Fruit fly (Drosophila melanogaster) whole organism, embryonic: ENCODE data around the gene Cyp9f2.

Source experiments
- ATbp ChIP-seq: fragments of 200-800 bp; sonication (Bioruptor generic); optimal IDR thresholded peaks from 2 replicates; lab custom pipeline; 2017; ENCODE audit warnings: missing biosample characterization, mild to moderate bottlenecking, missing genetic modification characterization, missing genetic modification reagents
- Atf6 ChIP-seq: fragments of 200-800 bp; sonication (Bioruptor generic); IDR thresholded peaks from 2 replicates; pipeline ENCODE4 v1.3.6; 2022; ENCODE audit warnings: missing biosample characterization, missing genetic modification characterization
- CG10979 ChIP-seq: fragments of 200-800 bp; sonication (Bioruptor generic); optimal IDR thresholded peaks from 2 replicates; lab custom pipeline; 2018; ENCODE audit warnings: missing biosample characterization, mild to moderate bottlenecking, missing genetic modification characterization, moderate library complexity
- CG12236 ChIP-seq: fragments of 200-800 bp; sonication (Bioruptor generic); optimal IDR thresholded peaks from 2 replicates; lab custom pipeline; 2016; ENCODE audit warnings: missing biosample characterization, missing genetic modification characterization
- CG12659 ChIP-seq: fragments of 200-800 bp; sonication (Bioruptor generic); optimal IDR thresholded peaks from 3 replicates; lab custom pipeline; 2017; ENCODE audit warnings: mild to moderate bottlenecking, missing biosample characterization, missing genetic modification reagents, missing genetic modification characterization
- CG13624 ChIP-seq: fragments of 200-800 bp; sonication (Bioruptor generic); optimal IDR thresholded peaks from 2 replicates; lab custom pipeline; 2016; ENCODE audit warnings: missing biosample characterization, missing genetic modification characterization
- CG14441 ChIP-seq: fragments of 200-800 bp; sonication (Bioruptor generic); IDR thresholded peaks from 2 replicates; pipeline ENCODE4 v1.3.6; 2022; ENCODE audit warnings: missing biosample characterization, missing genetic modification characterization
- CG17385 ChIP-seq: fragments of 200-800 bp; sonication (Bioruptor generic); optimal IDR thresholded peaks from 3 replicates; lab custom pipeline; 2018; ENCODE audit warnings: missing biosample characterization, mild to moderate bottlenecking, missing genetic modification characterization
- CG18262 ChIP-seq: fragments of 200-800 bp; optimal IDR thresholded peaks from 3 replicates; lab custom pipeline; 2019; ENCODE audit warnings: missing biosample characterization, mild to moderate bottlenecking, missing genetic modification characterization, moderate library complexity
- CG2199 ChIP-seq: fragments of 200-800 bp; sonication (Bioruptor generic); IDR thresholded peaks from 3 replicates; pipeline ENCODE4 v1.3.6; 2022; ENCODE audit warnings: missing biosample characterization, missing genetic modification characterization
- CG2712 ChIP-seq: fragments of 200-800 bp; optimal IDR thresholded peaks from 3 replicates; lab custom pipeline; 2019; ENCODE audit warnings: missing biosample characterization, mild to moderate bottlenecking, missing genetic modification characterization, moderate library complexity
- CG30403 ChIP-seq: fragments of 200-800 bp; sonication (Bioruptor generic); optimal IDR thresholded peaks from 3 replicates; lab custom pipeline; 2016; ENCODE audit warnings: missing biosample characterization, missing genetic modification characterization
- CG3281 ChIP-seq: fragments of 200-800 bp; sonication (Bioruptor generic); optimal IDR thresholded peaks from 3 replicates; lab custom pipeline; 2017; ENCODE audit warnings: missing biosample characterization, mild to moderate bottlenecking, missing genetic modification characterization
- CG5245 ChIP-seq: fragments of 200-800 bp; sonication (Bioruptor generic); optimal IDR thresholded peaks from 3 replicates; lab custom pipeline; 2016; ENCODE audit warnings: missing biosample characterization, missing genetic modification characterization
- CG8388 ChIP-seq: fragments of 200-800 bp; sonication (Bioruptor generic); optimal IDR thresholded peaks from 2 replicates; lab custom pipeline; 2019; ENCODE audit warnings: missing biosample characterization, mild to moderate bottlenecking, missing genetic modification characterization, moderate library complexity
- CG8478 ChIP-seq: fragments of >200 bp; optimal IDR thresholded peaks from 2 replicates; lab custom pipeline; 2018
- CG8765 ChIP-seq: fragments of 200-800 bp; sonication (Bioruptor generic); IDR thresholded peaks from 2 replicates; pipeline ENCODE4 v1.3.6; 2022; ENCODE audit warnings: missing biosample characterization, missing genetic modification characterization
- CG9215 ChIP-seq: fragments of 200-800 bp; sonication (Bioruptor generic); IDR thresholded peaks from 2 replicates; pipeline ENCODE4 v1.3.6; 2022; ENCODE audit warnings: missing biosample characterization, missing genetic modification characterization
- Camta ChIP-seq: fragments of 200-800 bp; sonication (Bioruptor generic); optimal IDR thresholded peaks from 2 replicates; lab custom pipeline; 2016; ENCODE audit warnings: missing biosample characterization, missing genetic modification characterization
- E2f2 ChIP-seq: fragments of 200-800 bp; sonication (Bioruptor generic); IDR thresholded peaks from 2 replicates; pipeline ENCODE4 v1.3.6; 2022; ENCODE audit warnings: missing biosample characterization, missing genetic modification characterization
- HHEX ChIP-seq: fragments of 200-800 bp; sonication (Bioruptor generic); optimal IDR thresholded peaks from 3 replicates; lab custom pipeline; 2017; ENCODE audit warnings: missing biosample characterization, mild to moderate bottlenecking, missing genetic modification characterization, missing genetic modification reagents
- HLH3B ChIP-seq: fragments of 200-800 bp; sonication (Bioruptor generic); IDR thresholded peaks from 2 replicates; pipeline ENCODE4 v1.3.6; 2022; ENCODE audit warnings: missing biosample characterization, missing genetic modification characterization
- Hr51 ChIP-seq, 2 experiments: fragments of 200-800 bp; sonication (Bioruptor generic); optimal IDR thresholded peaks; 2 replicates in 1 of 2; 3 replicates in 1 of 2; lab custom pipeline; 2016 to 2018; ENCODE audit warnings: missing biosample characterization in 2 of 2, missing genetic modification characterization in 2 of 2, mild to moderate bottlenecking in 1 of 2, moderate library complexity in 1 of 2
- Hsf ChIP-seq: fragments of 200-800 bp; sonication (Bioruptor generic); optimal IDR thresholded peaks from 3 replicates; lab custom pipeline; 2016; ENCODE audit warnings: missing biosample characterization, missing genetic modification characterization
- Meics ChIP-seq: fragments of 200-800 bp; sonication (Bioruptor generic); optimal IDR thresholded peaks from 2 replicates; lab custom pipeline; 2017; ENCODE audit warnings: missing biosample characterization, mild to moderate bottlenecking, missing genetic modification characterization
- Rfx ChIP-seq: fragments of 200-800 bp; sonication (Bioruptor generic); IDR thresholded peaks from 2 replicates; pipeline ENCODE4 v1.3.6; 2022; ENCODE audit warnings: missing biosample characterization, missing genetic modification characterization
- Sox102F ChIP-seq: fragments of 200-800 bp; sonication (Bioruptor generic); optimal IDR thresholded peaks from 2 replicates; lab custom pipeline; 2018; ENCODE audit warnings: missing biosample characterization, mild to moderate bottlenecking, missing genetic modification characterization, moderate library complexity
- Tbp ChIP-seq: fragments of >200 bp; optimal IDR thresholded peaks from 2 replicates; lab custom pipeline; 2018; ENCODE audit warnings: missing biosample characterization, missing genetic modification characterization
- Trl ChIP-seq, 3 experiments: fragments of >200 bp in 2 of 3; fragments of 200-800 bp in 1 of 3; sonication (Bioruptor generic) in 1 of 3; optimal IDR thresholded peaks; 2 replicates in 1 of 3; 3 replicates in 2 of 3; lab custom pipeline; 2016 to 2017; ENCODE audit warnings: missing biosample characterization in 1 of 3, missing genetic modification characterization in 1 of 3
- Xbp1 ChIP-seq: fragments of 200-800 bp; sonication (Bioruptor generic); optimal IDR thresholded peaks from 3 replicates; lab custom pipeline; 2016; ENCODE audit warnings: missing biosample characterization, mild to moderate bottlenecking, missing genetic modification characterization
- bab2 ChIP-seq: fragments of 200-800 bp; sonication (Bioruptor generic); optimal IDR thresholded peaks from 2 replicates; lab custom pipeline; 2016; ENCODE audit warnings: missing biosample characterization, missing genetic modification characterization
- cato ChIP-seq: fragments of 200-800 bp; sonication (Bioruptor generic); optimal IDR thresholded peaks from 2 replicates; lab custom pipeline; 2016; ENCODE audit warnings: missing biosample characterization, missing genetic modification characterization, borderline replicate concordance
- dimm ChIP-seq: fragments of 200-800 bp; sonication (Bioruptor generic); IDR thresholded peaks from 2 replicates; pipeline ENCODE4 v1.3.6; 2022; ENCODE audit warnings: missing biosample characterization, missing genetic modification characterization
- dpn ChIP-seq, 2 experiments: fragments of 200-800 bp; sonication (Bioruptor generic); optimal IDR thresholded peaks; 3 replicates each; lab custom pipeline; 2016; ENCODE audit warnings: missing biosample characterization in 2 of 2, missing genetic modification characterization in 2 of 2
- ems ChIP-seq: fragments of 200-800 bp; sonication (Bioruptor generic); optimal IDR thresholded peaks from 3 replicates; lab custom pipeline; 2016; ENCODE audit warnings: missing biosample characterization, missing genetic modification characterization
- fd96Cb ChIP-seq: fragments of 200-800 bp; sonication (Bioruptor generic); optimal IDR thresholded peaks from 2 replicates; lab custom pipeline; 2018; ENCODE audit warnings: missing biosample characterization, mild to moderate bottlenecking, missing genetic modification characterization, moderate library complexity
- gt ChIP-seq: fragments of 200-800 bp; sonication (Bioruptor generic); IDR thresholded peaks from 2 replicates; pipeline ENCODE4 v1.3.6; 2022; ENCODE audit warnings: missing biosample characterization, missing genetic modification characterization
- lmd ChIP-seq: fragments of 200-800 bp; sonication (Bioruptor generic); IDR thresholded peaks from 2 replicates; pipeline ENCODE4 v1.3.6; 2022; ENCODE audit warnings: missing biosample characterization, missing genetic modification characterization
- nmo ChIP-seq: fragments of 200-800 bp; sonication (Bioruptor generic); optimal IDR thresholded peaks from 2 replicates; lab custom pipeline; 2018; ENCODE audit warnings: missing biosample characterization, mild to moderate bottlenecking, missing genetic modification characterization, moderate library complexity
- odd ChIP-seq: fragments of 200-800 bp; sonication (Bioruptor generic); optimal IDR thresholded peaks from 2 replicates; lab custom pipeline; 2017; ENCODE audit warnings: missing biosample characterization, mild to moderate bottlenecking, missing genetic modification characterization
- onecut ChIP-seq: fragments of 200-800 bp; sonication (Bioruptor generic); IDR thresholded peaks from 2 replicates; pipeline ENCODE4 v1.3.6; 2022; ENCODE audit warnings: missing biosample characterization, missing genetic modification characterization
- pan ChIP-seq, 4 experiments: fragments of >200 bp in 3 of 4; fragments of 200-800 bp in 1 of 4; sonication (Bioruptor generic) in 1 of 4; optimal IDR thresholded peaks in 3 of 4; IDR thresholded peaks in 1 of 4; 2 replicates each; pipeline versions ENCODE4 v1.3.6 to Lab custom; 2017 to 2022; ENCODE audit warnings: missing biosample characterization in 2 of 4, missing genetic modification characterization in 2 of 4, mixed read lengths in 1 of 4
- prd ChIP-seq, 3 experiments: fragments of >200 bp in 2 of 3; fragments of 200-800 bp in 1 of 3; sonication (Bioruptor generic) in 1 of 3; optimal IDR thresholded peaks in 2 of 3; IDR thresholded peaks in 1 of 3; 2 replicates in 2 of 3; 3 replicates in 1 of 3; pipeline versions ENCODE4 v1.3.6 to Lab custom; 2017 to 2022; ENCODE audit warnings: missing biosample characterization in 1 of 3, missing genetic modification characterization in 1 of 3
- row ChIP-seq: fragments of 200-800 bp; sonication (Bioruptor generic); IDR thresholded peaks from 3 replicates; pipeline ENCODE4 v1.3.6; 2022; ENCODE audit warnings: missing biosample characterization, missing genetic modification characterization
- sens ChIP-seq: fragments of 200-800 bp; sonication (Bioruptor generic); peaks from one replicate; lab custom pipeline; 2016; ENCODE audit warnings: missing biosample characterization, missing genetic modification characterization
- sna ChIP-seq: fragments of 200-800 bp; sonication (Bioruptor generic); IDR thresholded peaks from 2 replicates; pipeline ENCODE4 v1.3.6; 2022; ENCODE audit warnings: missing biosample characterization, missing genetic modification characterization; ENCODE audit not compliant: partially characterized antibody
- tap ChIP-seq: fragments of 200-800 bp; optimal IDR thresholded peaks from 3 replicates; lab custom pipeline; 2019; ENCODE audit warnings: missing biosample characterization, mild to moderate bottlenecking, missing genetic modification characterization, moderate library complexity
- tgo ChIP-seq: fragments of 200-800 bp; sonication (Bioruptor generic); IDR thresholded peaks from 3 replicates; pipeline ENCODE4 v1.3.6; 2022; ENCODE audit warnings: missing biosample characterization, missing genetic modification characterization
- zfh1 ChIP-seq: fragments of 200-800 bp; sonication (Bioruptor generic); IDR thresholded peaks from 3 replicates; pipeline ENCODE4 v1.3.6; 2022; ENCODE audit warnings: missing biosample characterization, missing genetic modification characterization

Cyp9f2 gene

DNA sequence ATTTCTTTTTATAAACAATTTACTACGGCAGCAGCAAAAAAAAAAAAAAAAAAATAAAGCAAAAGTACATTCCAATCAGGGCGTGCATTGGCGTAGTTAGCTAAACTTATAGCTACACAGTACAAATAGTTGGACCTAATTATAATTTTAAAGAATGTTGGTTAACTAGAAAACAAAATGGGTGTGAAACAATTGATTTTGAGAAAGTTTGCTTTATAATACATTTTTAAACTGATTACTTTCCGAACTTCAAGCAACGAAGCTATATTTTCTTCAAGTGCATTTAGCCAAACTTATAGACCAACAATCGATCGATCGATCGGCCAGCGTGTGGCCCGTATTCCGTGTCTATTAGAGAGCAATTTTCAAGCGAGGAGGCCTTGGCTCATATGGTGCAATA lies 45.5 kb upstream of the Cyp9f2 start (continued):
- TF ChIP-seq HHEX: peak; percentile 0
- no peak for TF ChIP-seq dimm
- TF ChIP-seq CG30403 (GFP tag; lab: Kevin White, UChicago): peak; percentile 40
- peak; percentile 14 for TF ChIP-seq CG3281
- peak; percentile 4 for TF ChIP-seq ems (GFP tag; lab: Kevin White, UChicago)
- TF ChIP-seq gt (GFP tag; lab: Robert Waterston, UW): no peak
- TF ChIP-seq Atf6: peak; percentile 39; the same call in 1 of the 2 replicates
- TF ChIP-seq odd (GFP tag; lab: Kevin White, UChicago): peak; percentile 6
- TF ChIP-seq Hsf (GFP tag; lab: Kevin White, UChicago): peak; percentile 8
- peak; percentile 14; the same call in 1 of the 2 replicates for TF ChIP-seq CG14441 (GFP tag; lab: Robert Waterston, UW)
- TF ChIP-seq Camta (GFP tag; lab: Kevin White, UChicago): no peak
- peak; percentile 73 for TF ChIP-seq Sox102F (GFP tag; lab: Kevin White, UChicago)
- TF ChIP-seq HLH3B (GFP tag; lab: Robert Waterston, UW): peak; percentile 42; the same call in 1 of the 2 replicates
- TF ChIP-seq CG10979 (tag; lab: Kevin White, UChicago): peak; percentile 12
- peak; percentile 57 for TF ChIP-seq tap (tag; lab: Kevin White, UChicago)
- TF ChIP-seq cato (GFP tag; lab: Kevin White, UChicago): peak; percentile 16
- TF ChIP-seq lmd: 0 out of 2 replicates have a peak, but pooled peaks have one; percentile 16
- no peak for TF ChIP-seq CG8765 (GFP tag; lab: Robert Waterston, UW)
- no peak for TF ChIP-seq Trl (optimal IDR thresholded peaks at IDR 0.05; lab: Kevin White, UChicago)
- TF ChIP-seq Trl (GFP tag; optimal IDR thresholded peaks at IDR 0.05; lab: Kevin White, UChicago): peak; percentile 0
- TF ChIP-seq Xbp1 (GFP tag; lab: Kevin White, UChicago): peak; percentile 7
- peak; percentile 23; the same call in 1 of the 2 replicates for TF ChIP-seq Rfx (GFP tag; lab: Robert Waterston, UW)
- TF ChIP-seq sens (GFP tag; lab: Kevin White, UChicago): peak; percentile 77
- peak; percentile 29 for TF ChIP-seq bab2
- peak; percentile 42 for TF ChIP-seq row (GFP tag; lab: Robert Waterston, UW)
- TF ChIP-seq CG12236 (GFP tag; lab: Kevin White, UChicago): no peak
- TF ChIP-seq CG18262: no peak
- no peak for TF ChIP-seq CG2199 (GFP tag; lab: Robert Waterston, UW)
- TF ChIP-seq sna (GFP tag; lab: Robert Waterston, UW): no peak
- TF ChIP-seq dpn (GFP tag; optimal IDR thresholded peaks at IDR 0.05; lab: Kevin White, UChicago): peak in 1 of 2 experiments; percentile 22
- TF ChIP-seq E2f2 (GFP tag; lab: Robert Waterston, UW): peak; percentile 13; the same call in 1 of the 2 replicates
- no peak for TF ChIP-seq ATbp (GFP tag; lab: Kevin White, UChicago)
- TF ChIP-seq Tbp (GFP tag; lab: Kevin White, UChicago): no peak
- TF ChIP-seq CG8478 (lab: Kevin White, UChicago): no peak
- peak; percentile 35 for TF ChIP-seq CG17385 (GFP tag; lab: Kevin White, UChicago)
- peak; percentile 12 for TF ChIP-seq Meics (GFP tag; lab: Kevin White, UChicago)
- TF ChIP-seq tgo (GFP tag; lab: Robert Waterston, UW): peak; percentile 59; the same call in 2 of the 3 replicates
- TF ChIP-seq CG8388: peak; percentile 16
- no peak for TF ChIP-seq CG13624 (GFP tag; lab: Kevin White, UChicago)
- peak; percentile 9 for TF ChIP-seq CG5245 (GFP tag; lab: Kevin White, UChicago)
- no peak for TF ChIP-seq prd (optimal IDR thresholded peaks at IDR 0.05; lab: Kevin White, UChicago)
- TF ChIP-seq prd (GFP tag; IDR thresholded peaks at IDR 0.05; lab: Robert Waterston, UW): peak; percentile 34; the same call in 1 of the 3 replicates
- TF ChIP-seq CG9215 (GFP tag; lab: Robert Waterston, UW): no peak
- peak in 1 of 2 experiments; percentile 77 for TF ChIP-seq Hr51 (GFP tag; optimal IDR thresholded peaks at IDR 0.05; lab: Kevin White, UChicago)
- TF ChIP-seq onecut (GFP tag; lab: Robert Waterston, UW): peak; percentile 48
- TF ChIP-seq CG12659 (GFP tag; lab: Kevin White, UChicago): peak; percentile 19
- TF ChIP-seq pan (optimal IDR thresholded peaks at IDR 0.05; lab: Kevin White, UChicago): no peak
- peak in 1 of 2 experiments; percentile 67 for TF ChIP-seq pan (GFP tag; optimal IDR thresholded peaks at IDR 0.05 in 1 of 2, IDR thresholded peaks at IDR 0.05 in 1 of 2)
- TF ChIP-seq zfh1 (GFP tag; lab: Robert Waterston, UW): 0 out of 3 replicates have a peak, but pooled peaks have one; percentile 24
- TF ChIP-seq CG2712: peak; percentile 29
- peak; percentile 18 for TF ChIP-seq fd96Cb
- TF ChIP-seq nmo (GFP tag; lab: Kevin White, UChicago): peak; percentile 27
